Worm (Caenorhabditis elegans): Measurements from ENCODE around the gene F37A8.2.

The F37A8.2 gene

ce11 chrIII:3956293-3956692 is 25.0 kb upstream of the F37A8.2 start, which contains the start of gene F37A8.5:
TSS of gene F37A8.5 (plus strand) at chrIII:3956624.
- TF ChIP-seq B0310.2 (tag; optimal IDR thresholded peaks at IDR 0.05) (no peak), hnd-1 (tag; optimal IDR thresholded peaks at IDR 0.05) (no peak), ama-1 (optimal IDR thresholded peaks at IDR 0.05) (no peak), tbx-11 (GFP tag; IDR thresholded peaks at IDR 0.05) (no peak), hmg-4 (GFP tag; optimal IDR thresholded peaks at IDR 0.05) (no peak), scrt-1 (GFP tag; IDR thresholded peaks at IDR 0.05) (no peak), F13C5.2 (tag; optimal IDR thresholded peaks at IDR 0.05) (no peak), pes-1 (GFP tag; IDR thresholded peaks at IDR 0.05) (no peak), aly-1 (tag; optimal IDR thresholded peaks at IDR 0.05) (no peak), flt-1 (GFP tag; IDR thresholded peaks at IDR 0.05) (no peak), sea-1 (GFP tag; conservative IDR thresholded peaks at IDR 0.05) (no peak), tbx-37 (GFP tag; conservative IDR thresholded peaks at IDR 0.05) (no peak), tra-4 (tag; optimal IDR thresholded peaks at IDR 0.05) (no peak), hmbx-1 (tag; optimal IDR thresholded peaks at IDR 0.05) (no peak), ets-7 (tag; optimal IDR thresholded peaks at IDR 0.05) (no peak)

- no peak for TF ChIP-seq ama-1 (optimal IDR thresholded peaks at IDR 0.05)
- TF ChIP-seq B0310.2 (tag; optimal IDR thresholded peaks at IDR 0.05): no peak
- TF ChIP-seq tbx-11 (GFP tag; IDR thresholded peaks at IDR 0.05): no peak
- TF ChIP-seq tra-4 (tag; optimal IDR thresholded peaks at IDR 0.05): no peak
- TF ChIP-seq hmbx-1 (tag; optimal IDR thresholded peaks at IDR 0.05): no peak
- TF ChIP-seq F13C5.2 (tag; optimal IDR thresholded peaks at IDR 0.05): no peak
- TF ChIP-seq sea-1 (GFP tag; conservative IDR thresholded peaks at IDR 0.05): no peak
- no peak for TF ChIP-seq hnd-1 (tag; optimal IDR thresholded peaks at IDR 0.05)
- TF ChIP-seq ceh-36 (tag; optimal IDR thresholded peaks at IDR 0.05): no peak
- no peak for TF ChIP-seq ets-7 (tag; optimal IDR thresholded peaks at IDR 0.05)
- TF ChIP-seq aly-1 (tag; optimal IDR thresholded peaks at IDR 0.05): no peak
- TF ChIP-seq scrt-1 (GFP tag; IDR thresholded peaks at IDR 0.05): no peak
- no peak for TF ChIP-seq hmg-4 (GFP tag; optimal IDR thresholded peaks at IDR 0.05)
- TF ChIP-seq flt-1 (GFP tag; IDR thresholded peaks at IDR 0.05): no peak
- no peak for TF ChIP-seq tbx-37 (GFP tag; conservative IDR thresholded peaks at IDR 0.05)
- TF ChIP-seq ceh-13 (GFP tag; optimal IDR thresholded peaks at IDR 0.05): no peak
- no peak for TF ChIP-seq pes-1 (GFP tag; IDR thresholded peaks at IDR 0.05)
These were observed 24.4 kb upstream of the F37A8.2 start for ce11 chrIII:3955674-3956073.

- TF ChIP-seq ceh-36 (tag; optimal IDR thresholded peaks at IDR 0.05) (no peak), hnd-1 (tag; optimal IDR thresholded peaks at IDR 0.05) (no peak), tra-4 (tag; optimal IDR thresholded peaks at IDR 0.05) (no peak), hmg-4 (GFP tag; optimal IDR thresholded peaks at IDR 0.05) (no peak), aly-1 (tag; optimal IDR thresholded peaks at IDR 0.05) (no peak), F13C5.2 (tag; optimal IDR thresholded peaks at IDR 0.05) (no peak), tbx-11 (GFP tag; IDR thresholded peaks at IDR 0.05) (no peak), ama-1 (optimal IDR thresholded peaks at IDR 0.05) (no peak), tbx-37 (GFP tag; conservative IDR thresholded peaks at IDR 0.05) (no peak), pes-1 (GFP tag; IDR thresholded peaks at IDR 0.05) (no peak), ets-7 (tag; optimal IDR thresholded peaks at IDR 0.05) (no peak), ceh-13 (GFP tag; optimal IDR thresholded peaks at IDR 0.05) (no peak), B0310.2 (tag; optimal IDR thresholded peaks at IDR 0.05) (no peak), scrt-1 (GFP tag; IDR thresholded peaks at IDR 0.05) (no peak)
These were observed 23.5 kb upstream of the F37A8.2 start for ce11 chrIII:3954828-3955227.

- TF ChIP-seq F13C5.2 (tag; optimal IDR thresholded peaks at IDR 0.05): no peak
- TF ChIP-seq ets-7 (tag; optimal IDR thresholded peaks at IDR 0.05): no peak
- no peak for TF ChIP-seq aly-1 (tag; optimal IDR thresholded peaks at IDR 0.05)
- TF ChIP-seq hnd-1 (tag; optimal IDR thresholded peaks at IDR 0.05): no peak
- TF ChIP-seq B0310.2 (tag; optimal IDR thresholded peaks at IDR 0.05): no peak
These were observed 22.9 kb upstream of the F37A8.2 start for ce11 chrIII:3954220-3954619.

ce11 chrIII:3953235-3953634 is 21.9 kb upstream of the F37A8.2 start:
- TF ChIP-seq tbx-11 (GFP tag; IDR thresholded peaks at IDR 0.05) (no peak), aly-1 (tag; optimal IDR thresholded peaks at IDR 0.05) (no peak), sea-1 (GFP tag; conservative IDR thresholded peaks at IDR 0.05) (no peak), tra-4 (tag; optimal IDR thresholded peaks at IDR 0.05) (no peak), pes-1 (GFP tag; IDR thresholded peaks at IDR 0.05) (no peak), hmg-4 (GFP tag; optimal IDR thresholded peaks at IDR 0.05) (no peak), scrt-1 (GFP tag; IDR thresholded peaks at IDR 0.05) (no peak), tbx-37 (GFP tag; conservative IDR thresholded peaks at IDR 0.05) (no peak), B0310.2 (tag; optimal IDR thresholded peaks at IDR 0.05) (no peak), F13C5.2 (tag; optimal IDR thresholded peaks at IDR 0.05) (no peak), ets-7 (tag; optimal IDR thresholded peaks at IDR 0.05) (no peak), ceh-13 (GFP tag; optimal IDR thresholded peaks at IDR 0.05) (no peak), flt-1 (GFP tag; IDR thresholded peaks at IDR 0.05) (no peak), hnd-1 (tag; optimal IDR thresholded peaks at IDR 0.05) (no peak), ama-1 (optimal IDR thresholded peaks at IDR 0.05) (no peak), ceh-36 (tag; optimal IDR thresholded peaks at IDR 0.05) (no peak)

ce11 chrIII:3952058-3952457 is 20.7 kb upstream of the F37A8.2 start:
- no peak for TF ChIP-seq hnd-1 (tag; optimal IDR thresholded peaks at IDR 0.05)
- TF ChIP-seq pes-1 (GFP tag; IDR thresholded peaks at IDR 0.05): no peak
- no peak for TF ChIP-seq tra-4 (tag; optimal IDR thresholded peaks at IDR 0.05)
- TF ChIP-seq flt-1 (GFP tag; IDR thresholded peaks at IDR 0.05): no peak
- no peak for TF ChIP-seq ceh-13 (GFP tag; optimal IDR thresholded peaks at IDR 0.05)
- TF ChIP-seq F13C5.2 (tag; optimal IDR thresholded peaks at IDR 0.05): no peak

ce11 chrIII:3935808-3936207 is 4.5 kb upstream of the F37A8.2 start, which contains the start of gene npl-10:
TSS of gene npl-10 (minus strand) at chrIII:3935908.
- TF ChIP-seq B0310.2 (tag; optimal IDR thresholded peaks at IDR 0.05): no peak
- TF ChIP-seq hnd-1 (tag; optimal IDR thresholded peaks at IDR 0.05): no peak
- TF ChIP-seq tra-4 (tag; optimal IDR thresholded peaks at IDR 0.05): no peak
- TF ChIP-seq hmg-4 (GFP tag; optimal IDR thresholded peaks at IDR 0.05): no peak
- no peak for TF ChIP-seq pes-1 (GFP tag; IDR thresholded peaks at IDR 0.05)
- no peak for TF ChIP-seq F13C5.2 (tag; optimal IDR thresholded peaks at IDR 0.05)
- TF ChIP-seq ama-1 (optimal IDR thresholded peaks at IDR 0.05): no peak
- TF ChIP-seq ets-7 (tag; optimal IDR thresholded peaks at IDR 0.05): no peak
- TF ChIP-seq aly-1 (tag; optimal IDR thresholded peaks at IDR 0.05): no peak
- TF ChIP-seq ceh-13 (GFP tag; optimal IDR thresholded peaks at IDR 0.05): no peak
- TF ChIP-seq sea-1 (GFP tag; conservative IDR thresholded peaks at IDR 0.05): no peak
- no peak for TF ChIP-seq tbx-11 (GFP tag; IDR thresholded peaks at IDR 0.05)
- no peak for TF ChIP-seq flt-1 (GFP tag; IDR thresholded peaks at IDR 0.05)
